Worm (Caenorhabditis elegans): ENCODE measurements around the gene akt-1.

The akt-1 gene

ce11 chrV:10228360-10228759 is 20.3 kb upstream of the akt-1 start, which contains the start of gene fipr-4:
fipr-4 (minus strand) TSS chrV:10228460.
- TF ChIP-seq ces-1 (GFP tag; optimal IDR thresholded peaks at IDR 0.05) (no peak), unc-30 (tag; optimal IDR thresholded peaks at IDR 0.05) (no peak), lir-3 (tag; optimal IDR thresholded peaks at IDR 0.05; ENCODE audit: poor library complexity) (no peak), ceh-8 (GFP tag; optimal IDR thresholded peaks at IDR 0.05) (no peak), egl-27 (tag; optimal IDR thresholded peaks at IDR 0.05) (no peak), ceh-63 (GFP tag; optimal IDR thresholded peaks at IDR 0.05) (no peak), nhr-76 (tag; optimal IDR thresholded peaks at IDR 0.05) (no peak), ama-1 (optimal IDR thresholded peaks at IDR 0.05) (no peak), nhr-237 (tag; optimal IDR thresholded peaks at IDR 0.05) (no peak), dsc-1 (tag; optimal IDR thresholded peaks at IDR 0.05) (no peak), rnt-1 (tag; optimal IDR thresholded peaks at IDR 0.05) (no peak), lin-39 (tag; optimal IDR thresholded peaks at IDR 0.05) (no peak)

- no peak for TF ChIP-seq nhr-85 (tag)
- TF ChIP-seq dsc-1 (tag; optimal IDR thresholded peaks at IDR 0.05), result peak; percentile 61
Observed at ce11 chrV:10229222-10229879, 19.4 kb upstream of the akt-1 start, which contains the start of the genes pyt-1 and fipr-7. pyt-1 (minus strand) TSS chrV:10229322. fipr-7 (plus strand) TSS chrV:10229829.

- TF ChIP-seq hlh-17 (GFP tag; optimal IDR thresholded peaks at IDR 0.05; ENCODE audit: borderline replicate concordance) (no peak), alr-1 (tag; optimal IDR thresholded peaks at IDR 0.05; ENCODE audit: borderline replicate concordance) (no peak), egl-13 (tag; optimal IDR thresholded peaks at IDR 0.05) (no peak), sptf-1 (tag; optimal IDR thresholded peaks at IDR 0.05) (no peak), xbp-1 (tag; optimal IDR thresholded peaks at IDR 0.05) (no peak), nhr-47 (tag; optimal IDR thresholded peaks at IDR 0.05) (no peak), pqm-1 (tag; optimal IDR thresholded peaks at IDR 0.05) (no peak), efl-1 (optimal IDR thresholded peaks at IDR 0.05) (no peak), efl-1 (GFP tag; optimal IDR thresholded peaks at IDR 0.05 in 1 of 2) (no peak), lin-35 (GFP tag; optimal IDR thresholded peaks at IDR 0.05) (no peak), lsy-2 (tag; optimal IDR thresholded peaks at IDR 0.05) (no peak), unc-62 (GFP tag; optimal IDR thresholded peaks at IDR 0.05) (no peak), nhr-28 (tag; optimal IDR thresholded peaks at IDR 0.05) (no peak), nhr-237 (tag; optimal IDR thresholded peaks at IDR 0.05) (no peak), aly-2 (tag; optimal IDR thresholded peaks at IDR 0.05) (no peak)
Observed at ce11 chrV:10230932-10231331, 17.8 kb upstream of the akt-1 start, which contains the start of gene fipr-6. fipr-6 (plus strand) TSS chrV:10231232.

ce11 chrV:10233330-10233729 is 15.4 kb upstream of the akt-1 start, which contains the start of gene str-182:
str-182 (minus strand) TSS chrV:10233430.
- TF ChIP-seq nhr-71 (tag; optimal IDR thresholded peaks at IDR 0.05), result peak; percentile 12
- TF ChIP-seq fkh-8 (tag; optimal IDR thresholded peaks at IDR 0.05), result peak; percentile 41
- no peak for TF ChIP-seq sptf-1 (tag; optimal IDR thresholded peaks at IDR 0.05)
- no peak for TF ChIP-seq unc-30 (tag; optimal IDR thresholded peaks at IDR 0.05)
- TF ChIP-seq grh-1 (GFP tag; IDR thresholded peaks at IDR 0.05), result no peak

- TF ChIP-seq fkh-4 (tag; optimal IDR thresholded peaks at IDR 0.05; ENCODE audit: borderline replicate concordance), result no peak
- TF ChIP-seq ces-1 (GFP tag; optimal IDR thresholded peaks at IDR 0.05), result no peak
- no peak for TF ChIP-seq sptf-1 (tag; optimal IDR thresholded peaks at IDR 0.05)
- TF ChIP-seq lin-15B (tag; optimal IDR thresholded peaks at IDR 0.05), result no peak
- TF ChIP-seq grh-1 (GFP tag; IDR thresholded peaks at IDR 0.05), result no peak
- TF ChIP-seq xbp-1 (tag; optimal IDR thresholded peaks at IDR 0.05), result no peak
- no peak for TF ChIP-seq ets-5 (GFP tag; IDR thresholded peaks at IDR 0.05)
- TF ChIP-seq lsy-2 (tag; optimal IDR thresholded peaks at IDR 0.05), result no peak
- TF ChIP-seq ceh-82 (tag; optimal IDR thresholded peaks at IDR 0.05), result no peak
- TF ChIP-seq lin-13 (GFP tag; optimal IDR thresholded peaks at IDR 0.05), result no peak
- no peak for TF ChIP-seq dsc-1 (tag; optimal IDR thresholded peaks at IDR 0.05)
- no peak for TF ChIP-seq fos-1 (tag; optimal IDR thresholded peaks at IDR 0.05)
- TF ChIP-seq dpl-1 (GFP tag; optimal IDR thresholded peaks at IDR 0.05), result no peak
- no peak for TF ChIP-seq hpl-2 (GFP tag; optimal IDR thresholded peaks at IDR 0.05)
- no peak for TF ChIP-seq unc-62 (GFP tag; optimal IDR thresholded peaks at IDR 0.05)
- TF ChIP-seq mep-1 (tag; optimal IDR thresholded peaks at IDR 0.05), result no peak
Observed at ce11 chrV:10237171-10237570, 11.5 kb upstream of the akt-1 start.

Measured in whole organism, L1 larva.